Fruit fly (Drosophila melanogaster): Measurements from ENCODE around the gene CG13875.

Gene CG13875

DNA sequence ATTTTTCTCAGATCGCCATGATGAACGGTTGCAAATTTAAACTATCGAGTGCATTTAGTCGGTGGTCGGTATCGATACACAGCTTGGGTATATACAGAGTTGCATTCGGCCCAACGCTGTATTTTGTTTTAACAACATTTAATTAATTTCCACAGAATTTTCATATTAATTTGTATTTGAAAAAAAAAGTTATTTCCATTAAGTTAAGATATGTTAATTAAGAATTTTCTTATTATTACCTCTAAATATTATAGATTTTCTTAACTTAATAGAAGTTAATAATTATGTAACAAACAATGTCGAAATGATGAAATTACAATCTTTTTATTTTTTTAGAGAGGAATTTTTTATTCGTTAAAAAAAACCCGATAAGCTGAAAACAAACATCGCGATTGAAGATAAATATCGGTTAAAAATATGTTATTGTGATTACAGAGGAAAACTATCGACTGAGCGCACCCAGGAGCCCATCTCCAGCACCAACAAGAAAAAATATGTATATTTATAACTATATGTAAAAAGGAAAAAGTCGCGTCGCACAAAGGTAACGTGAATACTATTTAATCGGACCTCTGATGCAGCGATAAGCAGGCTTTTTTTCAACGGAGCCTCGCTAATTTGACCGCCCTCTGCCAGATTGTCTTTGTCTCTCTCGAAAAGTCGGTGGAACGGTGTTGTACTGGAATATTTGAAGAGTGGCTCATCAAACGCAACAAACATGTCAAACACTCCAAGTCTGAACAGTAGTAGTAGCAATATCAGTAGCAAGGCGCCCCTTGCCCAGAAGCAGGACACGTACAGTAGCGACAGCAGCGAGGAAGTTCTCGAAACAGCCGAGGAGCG lies 20.3 kb downstream of the CG13875 start, which contains the start of the genes rno and mri (continued):
- TF ChIP-seq fd64A (GFP tag; optimal IDR thresholded peaks at IDR 0.05): no peak
- peak; percentile 91 for TF ChIP-seq Doc3 (GFP tag; IDR thresholded peaks at IDR 0.05; ENCODE audit: partially characterized antibody)
- TF ChIP-seq Hmx (GFP tag; optimal IDR thresholded peaks at IDR 0.05): no peak
- TF ChIP-seq CG4617 (GFP tag; optimal IDR thresholded peaks at IDR 0.05; ENCODE audit: borderline replicate concordance): peak; percentile 58
- peak; percentile 47; the same call in 1 of the 2 replicates for TF ChIP-seq Drgx (GFP tag; IDR thresholded peaks at IDR 0.05)
- peak; percentile 95 for TF ChIP-seq CG16813 (GFP tag; IDR thresholded peaks at IDR 0.05; ENCODE audit: partially characterized antibody)
- peak; percentile 42 for TF ChIP-seq CG12155 (GFP tag; optimal IDR thresholded peaks at IDR 0.05)
- peak; percentile 82 for TF ChIP-seq CG30403 (GFP tag; optimal IDR thresholded peaks at IDR 0.05)
- peak; percentile 55 for TF ChIP-seq CG4328 (GFP tag; optimal IDR thresholded peaks at IDR 0.05)
- TF ChIP-seq mirr (GFP tag; optimal IDR thresholded peaks at IDR 0.05): no peak
- no peak for TF ChIP-seq fru (optimal IDR thresholded peaks at IDR 0.05)
- no peak for TF ChIP-seq Stat92E (GFP tag; optimal IDR thresholded peaks at IDR 0.05)
- TF ChIP-seq ac (GFP tag; optimal IDR thresholded peaks at IDR 0.05): no peak
- peak; percentile 57; the same call in 1 of the 2 replicates for TF ChIP-seq CG14014 (GFP tag; IDR thresholded peaks at IDR 0.05)
- TF ChIP-seq klu (GFP tag; IDR thresholded peaks at IDR 0.05): peak; percentile 62; the same call in 1 of the 2 replicates
- peak; percentile 17; the same call in 1 of the 2 replicates for TF ChIP-seq CG10321 (GFP tag; IDR thresholded peaks at IDR 0.05)
- TF ChIP-seq stwl (tag; optimal IDR thresholded peaks at IDR 0.05): peak; percentile 63
- TF ChIP-seq Ssrp (tag; optimal IDR thresholded peaks at IDR 0.05): peak; percentile 78
- TF ChIP-seq CG8359 (GFP tag; optimal IDR thresholded peaks at IDR 0.05; ENCODE audit: borderline replicate concordance): no peak
- peak; percentile 58; the same call in 1 of the 3 replicates for TF ChIP-seq CG34422 (GFP tag; IDR thresholded peaks at IDR 0.05)
- TF ChIP-seq sisA (GFP tag; IDR thresholded peaks at IDR 0.05): peak; percentile 64; the same call in 1 of the 2 replicates
- TF ChIP-seq CG10147 (GFP tag; optimal IDR thresholded peaks at IDR 0.05): peak; percentile 53
- no peak for TF ChIP-seq en (GFP tag; optimal IDR thresholded peaks at IDR 0.05)
- TF ChIP-seq otp (GFP tag; IDR thresholded peaks at IDR 0.05): 0 out of 3 replicates have a peak, but pooled peaks have one; percentile 32
- TF ChIP-seq CG4820 (GFP tag; optimal IDR thresholded peaks at IDR 0.05): peak; percentile 36
- TF ChIP-seq usp (GFP tag; optimal IDR thresholded peaks at IDR 0.05): no peak
- no peak for TF ChIP-seq fu2 (GFP tag; optimal IDR thresholded peaks at IDR 0.05)
- TF ChIP-seq CG42726 (GFP tag; IDR thresholded peaks at IDR 0.05; ENCODE audit: partially characterized antibody): peak; percentile 91
- TF ChIP-seq CG4282 (GFP tag; optimal IDR thresholded peaks at IDR 0.05): no peak
- TF ChIP-seq CG32772 (GFP tag; IDR thresholded peaks at IDR 0.05): peak; percentile 79
- no peak for TF ChIP-seq CTCF (GFP tag; optimal IDR thresholded peaks at IDR 0.05)
- peak; percentile 51 for TF ChIP-seq cwo (GFP tag; optimal IDR thresholded peaks at IDR 0.05)
- no peak for TF ChIP-seq CHES-1-like (GFP tag; optimal IDR thresholded peaks at IDR 0.05)
- TF ChIP-seq prd (optimal IDR thresholded peaks at IDR 0.05): no peak
- TF ChIP-seq prd (GFP tag; IDR thresholded peaks at IDR 0.05): peak; percentile 80
- no peak for TF ChIP-seq CG7928 (GFP tag; optimal IDR thresholded peaks at IDR 0.05)
- TF ChIP-seq jigr1 (GFP tag; IDR thresholded peaks at IDR 0.05): peak; percentile 72; the same call in 1 of the 3 replicates
- TF ChIP-seq pros (GFP tag; optimal IDR thresholded peaks at IDR 0.05): no peak
- TF ChIP-seq CG17829 (tag; optimal IDR thresholded peaks at IDR 0.05): peak; percentile 81
- TF ChIP-seq gt (GFP tag; IDR thresholded peaks at IDR 0.05): no peak
- peak; percentile 46 for TF ChIP-seq CG17385 (GFP tag; optimal IDR thresholded peaks at IDR 0.05)
- peak; percentile 67 for TF ChIP-seq PHDP (tag; optimal IDR thresholded peaks at IDR 0.05)
- peak; percentile 79 for TF ChIP-seq B-H2 (GFP tag; optimal IDR thresholded peaks at IDR 0.05)
- TF ChIP-seq CG16815 (GFP tag; optimal IDR thresholded peaks at IDR 0.05): peak; percentile 59
- TF ChIP-seq CG8765 (GFP tag; IDR thresholded peaks at IDR 0.05): peak; percentile 37
- peak; percentile 9 for TF ChIP-seq Hsf (GFP tag; optimal IDR thresholded peaks at IDR 0.05)
- TF ChIP-seq GATAe (GFP tag; conservative IDR thresholded peaks at IDR 0.05): no peak
- TF ChIP-seq Med (GFP tag): peak; percentile 77
- TF ChIP-seq hbn (GFP tag; IDR thresholded peaks at IDR 0.05; ENCODE audit: partially characterized antibody): peak; percentile 91

Measured in whole organism, embryonic.